Fruit fly (Drosophila melanogaster) whole organism, embryonic: ENCODE measurements around the gene RpS3.

Experiments
- Abd-B ChIP-seq: fragments of 200-800 bp; sonication (Bioruptor generic); optimal IDR thresholded peaks from 2 replicates; lab custom pipeline; 2018; ENCODE audit warnings: missing biosample characterization, mild to moderate bottlenecking, missing genetic modification characterization, moderate library complexity
- CG10147 ChIP-seq: fragments of 200-800 bp; sonication (Bioruptor generic); optimal IDR thresholded peaks from 2 replicates; lab custom pipeline; 2019; ENCODE audit warnings: missing biosample characterization, mild to moderate bottlenecking, missing genetic modification characterization, moderate library complexity
- CG11085 ChIP-seq: fragments of 200-800 bp; sonication (Bioruptor generic); IDR thresholded peaks from 2 replicates; pipeline ENCODE4 v1.3.6; 2022; ENCODE audit warnings: missing biosample characterization, missing genetic modification characterization
- CG11247 ChIP-seq: fragments of 200-800 bp; sonication (Bioruptor generic); IDR thresholded peaks from 2 replicates; pipeline ENCODE4 v1.3.6; 2022; ENCODE audit warnings: missing biosample characterization, missing genetic modification characterization
- CG14965 ChIP-seq: fragments of 200-800 bp; sonication (Bioruptor generic); optimal IDR thresholded peaks from 2 replicates; lab custom pipeline; 2016; ENCODE audit warnings: missing biosample characterization, missing genetic modification characterization, borderline replicate concordance
- CG16815 ChIP-seq: fragments of 200-800 bp; sonication (Bioruptor generic); optimal IDR thresholded peaks from 3 replicates; lab custom pipeline; 2017; ENCODE audit warnings: missing biosample characterization, mild to moderate bottlenecking, missing genetic modification characterization
- CG17385 ChIP-seq: fragments of 200-800 bp; sonication (Bioruptor generic); optimal IDR thresholded peaks from 3 replicates; lab custom pipeline; 2018; ENCODE audit warnings: missing biosample characterization, mild to moderate bottlenecking, missing genetic modification characterization
- CG18599 ChIP-seq: fragments of 200-800 bp; sonication (Bioruptor generic); optimal IDR thresholded peaks from 3 replicates; lab custom pipeline; 2017; ENCODE audit warnings: missing biosample characterization, missing genetic modification characterization, mild to moderate bottlenecking, moderate library complexity, missing genetic modification reagents
- CG2116 ChIP-seq: fragments of 200-800 bp; sonication (Bioruptor generic); optimal IDR thresholded peaks from 3 replicates; lab custom pipeline; 2018; ENCODE audit warnings: missing biosample characterization, mild to moderate bottlenecking, missing genetic modification characterization
- CG2712 ChIP-seq: fragments of 200-800 bp; optimal IDR thresholded peaks from 3 replicates; lab custom pipeline; 2019; ENCODE audit warnings: missing biosample characterization, mild to moderate bottlenecking, missing genetic modification characterization, moderate library complexity
- CG2889 ChIP-seq: fragments of 200-800 bp; sonication (Bioruptor generic); IDR thresholded peaks from 3 replicates; pipeline ENCODE4 v1.3.6; 2022; ENCODE audit warnings: missing biosample characterization, missing genetic modification characterization
- CG32772 ChIP-seq: fragments of 200-800 bp; sonication (Bioruptor generic); IDR thresholded peaks from 2 replicates; pipeline ENCODE4 v1.3.6; 2022; ENCODE audit warnings: missing biosample characterization, missing genetic modification characterization
- CG5245 ChIP-seq: fragments of 200-800 bp; sonication (Bioruptor generic); optimal IDR thresholded peaks from 3 replicates; lab custom pipeline; 2016; ENCODE audit warnings: missing biosample characterization, missing genetic modification characterization
- CG7556 ChIP-seq: fragments of 200-800 bp; sonication (Bioruptor generic); optimal IDR thresholded peaks from 2 replicates; lab custom pipeline; 2017; ENCODE audit warnings: missing biosample characterization, mild to moderate bottlenecking, missing genetic modification characterization
- CG7987 ChIP-seq: fragments of 200-800 bp; sonication (Bioruptor generic); optimal IDR thresholded peaks from 2 replicates; lab custom pipeline; 2018; ENCODE audit warnings: missing biosample characterization, mild to moderate bottlenecking, missing genetic modification characterization, moderate library complexity
- CG8290 ChIP-seq, 3 experiments: fragments of 200-800 bp; sonication (Bioruptor generic); optimal IDR thresholded peaks; 2 replicates each; lab custom pipeline; 2016 to 2019; ENCODE audit warnings: missing biosample characterization in 3 of 3, missing genetic modification characterization in 3 of 3, mild to moderate bottlenecking in 2 of 3, moderate library complexity in 1 of 3
- CG8924 ChIP-seq: fragments of 200-800 bp; optimal IDR thresholded peaks from 3 replicates; lab custom pipeline; 2019; ENCODE audit warnings: missing biosample characterization, mild to moderate bottlenecking, missing genetic modification characterization, moderate library complexity
- CG9215 ChIP-seq: fragments of 200-800 bp; sonication (Bioruptor generic); IDR thresholded peaks from 2 replicates; pipeline ENCODE4 v1.3.6; 2022; ENCODE audit warnings: missing biosample characterization, missing genetic modification characterization
- Dbx ChIP-seq: fragments of 200-800 bp; sonication (Bioruptor generic); IDR thresholded peaks from 3 replicates; pipeline ENCODE4 v1.3.6; 2022; ENCODE audit warnings: missing biosample characterization, missing genetic modification characterization
- Drgx ChIP-seq: fragments of 200-800 bp; sonication (Bioruptor generic); IDR thresholded peaks from 2 replicates; pipeline ENCODE4 v1.3.6; 2022; ENCODE audit warnings: missing biosample characterization, missing genetic modification characterization
- Fer2 ChIP-seq: fragments of 200-800 bp; sonication (Bioruptor generic); optimal IDR thresholded peaks from 2 replicates; lab custom pipeline; 2018; ENCODE audit warnings: missing biosample characterization, mild to moderate bottlenecking, missing genetic modification characterization, moderate library complexity
- Hmr ChIP-seq: fragments of 200-800 bp; sonication (Bioruptor generic); optimal IDR thresholded peaks from 3 replicates; lab custom pipeline; 2017; ENCODE audit warnings: mild to moderate bottlenecking, missing biosample characterization, missing genetic modification reagents, missing genetic modification characterization
- Hr3 ChIP-seq: fragments of 200-800 bp; sonication (Bioruptor generic); optimal IDR thresholded peaks from 3 replicates; lab custom pipeline; 2016; ENCODE audit warnings: missing biosample characterization, missing genetic modification characterization
- Hr78 ChIP-seq, 2 experiments: fragments of 200-800 bp in 1 of 2; fragments of >200 bp in 1 of 2; sonication (Bioruptor generic) in 1 of 2; optimal IDR thresholded peaks; 2 replicates each; lab custom pipeline; 2017 to 2019; ENCODE audit warnings: missing biosample characterization in 2 of 2, missing genetic modification characterization in 2 of 2, mild to moderate bottlenecking in 1 of 2, moderate library complexity in 1 of 2
- Med ChIP-seq: fragments of 200-800 bp; sonication (Bioruptor generic); peaks from one replicate; lab custom pipeline; 2016; ENCODE audit warnings: missing biosample characterization, missing genetic modification characterization, mild to moderate bottlenecking, inconsistent platforms, moderate library complexity
- Myb ChIP-seq: fragments of 200-800 bp; sonication (Bioruptor generic); optimal IDR thresholded peaks from 2 replicates; lab custom pipeline; 2016; ENCODE audit warnings: missing biosample characterization, missing genetic modification characterization
- Rfx ChIP-seq: fragments of 200-800 bp; sonication (Bioruptor generic); IDR thresholded peaks from 2 replicates; pipeline ENCODE4 v1.3.6; 2022; ENCODE audit warnings: missing biosample characterization, missing genetic modification characterization
- Ssrp ChIP-seq: fragments of 200-800 bp; sonication (Bioruptor generic); optimal IDR thresholded peaks from 2 replicates; lab custom pipeline; 2018; ENCODE audit warnings: missing biosample characterization, mild to moderate bottlenecking, missing genetic modification characterization, moderate library complexity
- Taf1 ChIP-seq: fragments of 200-800 bp; sonication (Bioruptor generic); IDR thresholded peaks from 2 replicates; pipeline ENCODE4 v1.3.6; 2022; ENCODE audit warnings: missing biosample characterization, missing genetic modification characterization
- az2 ChIP-seq: fragments of 200-800 bp; sonication (Bioruptor generic); optimal IDR thresholded peaks from 3 replicates; lab custom pipeline; 2016; ENCODE audit warnings: missing biosample characterization, missing genetic modification characterization
- crc ChIP-seq: fragments of 200-800 bp; sonication (Bioruptor generic); optimal IDR thresholded peaks from 2 replicates; lab custom pipeline; 2016; ENCODE audit warnings: missing biosample characterization, missing genetic modification characterization
- cwo ChIP-seq: fragments of 200-800 bp; sonication (Bioruptor generic); optimal IDR thresholded peaks from 3 replicates; lab custom pipeline; 2017; ENCODE audit warnings: missing biosample characterization, missing genetic modification characterization, mild to moderate bottlenecking, moderate library complexity, missing genetic modification reagents
- dysf ChIP-seq: fragments of 200-800 bp; sonication (Bioruptor generic); IDR thresholded peaks from 3 replicates; pipeline ENCODE4 v1.3.6; 2022; ENCODE audit warnings: missing biosample characterization, missing genetic modification characterization
- esg ChIP-seq: fragments of 200-800 bp; sonication (Bioruptor generic); conservative IDR thresholded peaks from 2 replicates; pipeline ENCODE4 v1.3.6; 2022; ENCODE audit warnings: missing biosample characterization, missing genetic modification characterization
- exex ChIP-seq: fragments of 200-800 bp; sonication (Bioruptor generic); optimal IDR thresholded peaks from 4 replicates; lab custom pipeline; 2018; ENCODE audit warnings: missing biosample characterization, mild to moderate bottlenecking, missing genetic modification characterization, moderate library complexity
- ftz-f1 ChIP-seq: fragments of 200-800 bp; sonication (Bioruptor generic); optimal IDR thresholded peaks from 2 replicates; lab custom pipeline; 2016; ENCODE audit warnings: missing biosample characterization, missing genetic modification characterization
- gem ChIP-seq: fragments of 200-800 bp; sonication (Bioruptor generic); optimal IDR thresholded peaks from 2 replicates; lab custom pipeline; 2019; ENCODE audit warnings: missing biosample characterization, mild to moderate bottlenecking, missing genetic modification characterization, moderate library complexity
- hb ChIP-seq: fragments of 200-800 bp; sonication (Bioruptor generic); IDR thresholded peaks from 3 replicates; pipeline ENCODE4 v1.3.6; 2022; ENCODE audit warnings: missing biosample characterization, missing genetic modification characterization; ENCODE audit not compliant: partially characterized antibody
- insv ChIP-seq, 2 experiments: fragments of 200-800 bp; sonication (Bioruptor generic); optimal IDR thresholded peaks; 3 replicates each; lab custom pipeline; 2016 to 2018; ENCODE audit warnings: missing biosample characterization in 2 of 2, missing genetic modification characterization in 2 of 2
- ken ChIP-seq: fragments of 200-800 bp; sonication (Bioruptor generic); IDR thresholded peaks from 3 replicates; pipeline ENCODE4 v1.3.6; 2022; ENCODE audit warnings: missing biosample characterization, missing genetic modification characterization
- lab ChIP-seq: fragments of 200-800 bp; sonication (Bioruptor generic); optimal IDR thresholded peaks from 3 replicates; lab custom pipeline; 2017; ENCODE audit warnings: missing biosample characterization, missing genetic modification characterization, mild to moderate bottlenecking, moderate library complexity, missing genetic modification reagents
- lbe ChIP-seq: fragments of 200-800 bp; sonication (Bioruptor generic); optimal IDR thresholded peaks from 2 replicates; lab custom pipeline; 2016; ENCODE audit warnings: missing biosample characterization, mild to moderate bottlenecking, missing genetic modification characterization
- luna ChIP-seq: fragments of 200-800 bp; sonication (Bioruptor generic); optimal IDR thresholded peaks from 2 replicates; lab custom pipeline; 2016; ENCODE audit warnings: missing biosample characterization, missing genetic modification characterization
- nmo ChIP-seq: fragments of 200-800 bp; sonication (Bioruptor generic); optimal IDR thresholded peaks from 2 replicates; lab custom pipeline; 2018; ENCODE audit warnings: missing biosample characterization, mild to moderate bottlenecking, missing genetic modification characterization, moderate library complexity
- pb ChIP-seq: fragments of 200-800 bp; sonication (Bioruptor generic); optimal IDR thresholded peaks from 3 replicates; lab custom pipeline; 2016; ENCODE audit warnings: missing biosample characterization, missing genetic modification characterization
- run ChIP-seq: fragments of 200-800 bp; sonication (Bioruptor generic); optimal IDR thresholded peaks from 3 replicates; lab custom pipeline; 2018; ENCODE audit warnings: missing biosample characterization, mild to moderate bottlenecking, missing genetic modification characterization
- sna ChIP-seq: fragments of 200-800 bp; sonication (Bioruptor generic); IDR thresholded peaks from 2 replicates; pipeline ENCODE4 v1.3.6; 2022; ENCODE audit warnings: missing biosample characterization, missing genetic modification characterization; ENCODE audit not compliant: partially characterized antibody
- tio ChIP-seq: fragments of 200-800 bp; sonication (Bioruptor generic); optimal IDR thresholded peaks from 2 replicates; lab custom pipeline; 2017; ENCODE audit warnings: missing biosample characterization, missing genetic modification characterization, inconsistent platforms
- ttk ChIP-seq: fragments of 200-800 bp; sonication (Bioruptor generic); IDR thresholded peaks from 2 replicates; pipeline ENCODE4 v2.1.2; 2022; ENCODE audit warnings: missing biosample characterization, missing genetic modification characterization

The RpS3 gene

dm6 chr3R:23334866-23335265 is 23.7 kb upstream of the RpS3 start:
- TF ChIP-seq CG7987 (GFP tag; lab: Kevin White, UChicago) (no peak), CG16815 (peak; percentile 21), sna (no peak), Hmr (GFP tag; lab: Kevin White, UChicago) (peak; percentile 39), CG8924 (tag; lab: Kevin White, UChicago) (peak; percentile 8), CG2712 (tag; lab: Kevin White, UChicago) (peak; percentile 46), Rfx (GFP tag; lab: Robert Waterston, UW) (peak; percentile 70), ken (GFP tag; lab: Robert Waterston, UW) (no peak), CG5245 (GFP tag; lab: Kevin White, UChicago) (peak; percentile 10), CG2116 (GFP tag; lab: Kevin White, UChicago) (no peak), cwo (GFP tag; lab: Kevin White, UChicago) (peak; percentile 31), CG8290 (GFP tag; optimal IDR thresholded peaks at IDR 0.05; lab: Kevin White, UChicago) (no peak), CG8290 (tag; optimal IDR thresholded peaks at IDR 0.05; lab: Kevin White, UChicago) (peak in 1 of 2 experiments; percentile 5), ttk (GFP tag; lab: Robert Waterston, UW) (0 out of 2 replicates have a peak, but pooled peaks have one; percentile 20), luna (GFP tag; lab: Kevin White, UChicago) (peak; percentile 22), CG7556 (no peak), CG11085 (peak; percentile 29; the same call in 1 of the 2 replicates), hb (GFP tag; lab: Robert Waterston, UW) (no peak), Hr78 (GFP tag; optimal IDR thresholded peaks at IDR 0.05; lab: Kevin White, UChicago) (no peak), Hr3 (GFP tag; lab: Kevin White, UChicago) (peak; percentile 21), gem (tag; lab: Kevin White, UChicago) (peak; percentile 45), tio (peak; percentile 31), Fer2 (no peak), Taf1 (GFP tag; lab: Robert Waterston, UW) (peak; percentile 37; the same call in 1 of the 2 replicates), CG11247 (GFP tag; lab: Robert Waterston, UW) (no peak), nmo (GFP tag; lab: Kevin White, UChicago) (peak; percentile 41), CG32772 (GFP tag; lab: Robert Waterston, UW) (peak; percentile 46; the same call in 1 of the 2 replicates), lbe (peak; percentile 15), Dbx (GFP tag; lab: Robert Waterston, UW) (peak; percentile 53; the same call in 1 of the 3 replicates), Ssrp (peak; percentile 28), lab (GFP tag; lab: Kevin White, UChicago) (peak; percentile 77), run (tag; lab: Kevin White, UChicago) (no peak), esg (GFP tag; lab: Robert Waterston, UW) (peak; percentile 46), CG10147 (peak; percentile 52), CG2889 (GFP tag; lab: Robert Waterston, UW) (peak; percentile 29; the same call in 1 of the 3 replicates), Abd-B (peak; percentile 35), Drgx (GFP tag; lab: Robert Waterston, UW) (peak; percentile 35; the same call in 1 of the 2 replicates), insv (GFP tag; optimal IDR thresholded peaks at IDR 0.05; lab: Kevin White, UChicago) (no peak), CG17385 (GFP tag; lab: Kevin White, UChicago) (peak; percentile 16), Med (GFP tag; lab: Kevin White, UChicago) (peak; percentile 78), CG9215 (GFP tag; lab: Robert Waterston, UW) (peak; percentile 37; the same call in 1 of the 2 replicates), CG14965 (GFP tag; lab: Kevin White, UChicago) (no peak), exex (tag; lab: Kevin White, UChicago) (peak; percentile 17), pb (GFP tag; lab: Kevin White, UChicago) (no peak), az2 (GFP tag; lab: Kevin White, UChicago) (peak; percentile 6), CG18599 (GFP tag; lab: Kevin White, UChicago) (peak; percentile 69), crc (GFP tag; lab: Kevin White, UChicago) (peak; percentile 4), ftz-f1 (GFP tag; lab: Kevin White, UChicago) (no peak), dysf (GFP tag; lab: Robert Waterston, UW) (peak; percentile 58; the same call in 2 of the 3 replicates), Myb (GFP tag; lab: Kevin White, UChicago) (no peak)
